Fruit fly (Drosophila melanogaster) whole organism, embryonic: ENCODE results near the gene CAH7.

Experiments used
- Ada2b ChIP-seq: fragments of 200-800 bp; sonication (Bioruptor generic); IDR thresholded peaks from 2 replicates; pipeline ENCODE4 v1.3.6; 2022; ENCODE audit warnings: missing biosample characterization, missing genetic modification characterization
- Atf3 ChIP-seq: fragments of 200-800 bp; sonication (Bioruptor generic); optimal IDR thresholded peaks from 3 replicates; lab custom pipeline; 2016; ENCODE audit warnings: missing biosample characterization, missing genetic modification characterization
- Bdp1 ChIP-seq: fragments of 200-800 bp; sonication (Bioruptor generic); optimal IDR thresholded peaks from 3 replicates; lab custom pipeline; 2016; ENCODE audit warnings: missing biosample characterization, missing genetic modification characterization
- CG10147 ChIP-seq: fragments of 200-800 bp; sonication (Bioruptor generic); optimal IDR thresholded peaks from 2 replicates; lab custom pipeline; 2019; ENCODE audit warnings: missing biosample characterization, mild to moderate bottlenecking, missing genetic modification characterization, moderate library complexity
- CG12391 ChIP-seq: fragments of 200-800 bp; sonication (Bioruptor generic); optimal IDR thresholded peaks from 3 replicates; lab custom pipeline; 2018; ENCODE audit warnings: missing biosample characterization, mild to moderate bottlenecking, missing genetic modification characterization, moderate library complexity
- CG13424 ChIP-seq: fragments of 200-800 bp; sonication (Bioruptor generic); optimal IDR thresholded peaks from 2 replicates; lab custom pipeline; 2019; ENCODE audit warnings: missing biosample characterization, mild to moderate bottlenecking, missing genetic modification characterization, moderate library complexity
- CG14710 ChIP-seq: fragments of 200-800 bp; sonication (Bioruptor generic); optimal IDR thresholded peaks from 3 replicates; lab custom pipeline; 2019; ENCODE audit warnings: missing biosample characterization, mild to moderate bottlenecking, missing genetic modification characterization, moderate library complexity
- CG14965 ChIP-seq: fragments of 200-800 bp; sonication (Bioruptor generic); optimal IDR thresholded peaks from 2 replicates; lab custom pipeline; 2016; ENCODE audit warnings: missing biosample characterization, missing genetic modification characterization, borderline replicate concordance
- CG15269 ChIP-seq: fragments of 200-800 bp; sonication (Bioruptor generic); optimal IDR thresholded peaks from 2 replicates; lab custom pipeline; 2018; ENCODE audit warnings: missing biosample characterization, mild to moderate bottlenecking, missing genetic modification characterization, moderate library complexity
- CG15696 ChIP-seq: fragments of 200-800 bp; sonication (Bioruptor generic); optimal IDR thresholded peaks from 2 replicates; lab custom pipeline; 2019; ENCODE audit warnings: missing biosample characterization, mild to moderate bottlenecking, missing genetic modification characterization, moderate library complexity
- CG1603 ChIP-seq: fragments of 200-800 bp; sonication (Bioruptor generic); optimal IDR thresholded peaks from 2 replicates; lab custom pipeline; 2019; ENCODE audit warnings: missing biosample characterization, mild to moderate bottlenecking, missing genetic modification characterization, moderate library complexity
- CG16863 ChIP-seq: fragments of 200-800 bp; sonication (Bioruptor generic); optimal IDR thresholded peaks from 3 replicates; lab custom pipeline; 2016; ENCODE audit warnings: missing biosample characterization, missing genetic modification characterization
- CG1832 ChIP-seq: fragments of 200-800 bp; sonication (Bioruptor generic); optimal IDR thresholded peaks from 2 replicates; lab custom pipeline; 2017; ENCODE audit warnings: missing biosample characterization, mild to moderate bottlenecking, missing genetic modification characterization, inconsistent platforms
- CG34422 ChIP-seq: fragments of 200-800 bp; sonication (Bioruptor generic); IDR thresholded peaks from 3 replicates; pipeline ENCODE4 v1.3.6; 2022; ENCODE audit warnings: missing biosample characterization, missing genetic modification characterization
- CG4424 ChIP-seq: fragments of 200-800 bp; sonication (Bioruptor generic); optimal IDR thresholded peaks from 3 replicates; lab custom pipeline; 2016; ENCODE audit warnings: missing biosample characterization, missing genetic modification characterization
- CG6654 ChIP-seq: fragments of 200-800 bp; sonication (Bioruptor generic); optimal IDR thresholded peaks from 2 replicates; lab custom pipeline; 2017; ENCODE audit warnings: missing biosample characterization, mild to moderate bottlenecking, missing genetic modification characterization
- CrebB ChIP-seq: fragments of 200-800 bp; sonication (Bioruptor generic); optimal IDR thresholded peaks from 3 replicates; lab custom pipeline; 2018; ENCODE audit warnings: missing biosample characterization, mild to moderate bottlenecking, missing genetic modification characterization
- Dp ChIP-seq: fragments of 200-800 bp; sonication (Bioruptor generic); optimal IDR thresholded peaks from 2 replicates; lab custom pipeline; 2018; ENCODE audit warnings: missing biosample characterization, mild to moderate bottlenecking, missing genetic modification characterization, moderate library complexity
- E2f1 ChIP-seq: fragments of 200-800 bp; sonication (Bioruptor generic); IDR thresholded peaks from 2 replicates; pipeline ENCODE4 v1.3.6; 2022; ENCODE audit warnings: missing biosample characterization, missing genetic modification characterization
- H15 ChIP-seq: fragments of 200-800 bp; sonication (Bioruptor generic); IDR thresholded peaks from 3 replicates; pipeline ENCODE4 v1.3.6; 2022; ENCODE audit warnings: missing biosample characterization, missing genetic modification characterization
- HmgD ChIP-seq: fragments of 200-800 bp; sonication (Bioruptor generic); optimal IDR thresholded peaks from 3 replicates; lab custom pipeline; 2016; ENCODE audit warnings: missing biosample characterization, missing genetic modification characterization
- MBD-R2 ChIP-seq: fragments of 200-800 bp; sonication (Bioruptor generic); IDR thresholded peaks from 2 replicates; pipeline ENCODE4 v1.3.6; 2022; ENCODE audit warnings: missing biosample characterization, missing genetic modification characterization
- Rfx ChIP-seq: fragments of 200-800 bp; sonication (Bioruptor generic); IDR thresholded peaks from 2 replicates; pipeline ENCODE4 v1.3.6; 2022; ENCODE audit warnings: missing biosample characterization, missing genetic modification characterization
- Rx ChIP-seq: fragments of 200-800 bp; sonication (Bioruptor generic); IDR thresholded peaks from 2 replicates; pipeline ENCODE4 v1.3.6; 2022; ENCODE audit warnings: missing biosample characterization, missing genetic modification characterization
- Sox100B ChIP-seq: fragments of 200-800 bp; sonication (Bioruptor generic); optimal IDR thresholded peaks from 3 replicates; lab custom pipeline; 2018; ENCODE audit warnings: missing biosample characterization, mild to moderate bottlenecking, missing genetic modification characterization
- Tbp ChIP-seq: fragments of >200 bp; optimal IDR thresholded peaks from 2 replicates; lab custom pipeline; 2018; ENCODE audit warnings: missing biosample characterization, missing genetic modification characterization
- bab2 ChIP-seq: fragments of 200-800 bp; sonication (Bioruptor generic); optimal IDR thresholded peaks from 2 replicates; lab custom pipeline; 2016; ENCODE audit warnings: missing biosample characterization, missing genetic modification characterization
- bcd ChIP-seq: fragments of 200-800 bp; sonication (Bioruptor generic); optimal IDR thresholded peaks from 2 replicates; lab custom pipeline; 2017; ENCODE audit warnings: missing biosample characterization, mild to moderate bottlenecking, missing genetic modification characterization
- bowl ChIP-seq: fragments of 200-800 bp; sonication (Bioruptor generic); IDR thresholded peaks from 2 replicates; pipeline ENCODE4 v1.3.6; 2022; ENCODE audit warnings: missing biosample characterization, missing genetic modification characterization
- chif ChIP-seq, 2 experiments: fragments of 200-800 bp; sonication (Bioruptor generic); optimal IDR thresholded peaks; 3 replicates each; lab custom pipeline; 2016; ENCODE audit warnings: missing biosample characterization in 2 of 2, missing genetic modification characterization in 2 of 2
- cwo ChIP-seq: fragments of 200-800 bp; sonication (Bioruptor generic); optimal IDR thresholded peaks from 3 replicates; lab custom pipeline; 2017; ENCODE audit warnings: missing biosample characterization, missing genetic modification characterization, mild to moderate bottlenecking, moderate library complexity, missing genetic modification reagents
- dmrt11E ChIP-seq: fragments of 200-800 bp; sonication (Bioruptor generic); optimal IDR thresholded peaks from 3 replicates; lab custom pipeline; 2018; ENCODE audit warnings: missing biosample characterization, mild to moderate bottlenecking, missing genetic modification characterization, moderate library complexity
- eyg ChIP-seq: fragments of 200-800 bp; sonication (Bioruptor generic); optimal IDR thresholded peaks from 3 replicates; lab custom pipeline; 2016; ENCODE audit warnings: missing biosample characterization, missing genetic modification characterization
- fd3F ChIP-seq: fragments of 200-800 bp; sonication (Bioruptor generic); optimal IDR thresholded peaks from 2 replicates; lab custom pipeline; 2018; ENCODE audit warnings: missing biosample characterization, mild to moderate bottlenecking, missing genetic modification characterization, moderate library complexity
- gsb-n ChIP-seq: fragments of 200-800 bp; sonication (Bioruptor generic); optimal IDR thresholded peaks from 3 replicates; lab custom pipeline; 2018; ENCODE audit warnings: missing biosample characterization, mild to moderate bottlenecking, missing genetic modification characterization
- klu ChIP-seq: fragments of 200-800 bp; sonication (Bioruptor generic); IDR thresholded peaks from 2 replicates; pipeline ENCODE4 v1.3.6; 2022; ENCODE audit warnings: missing biosample characterization, missing genetic modification characterization
- lbe ChIP-seq: fragments of 200-800 bp; sonication (Bioruptor generic); optimal IDR thresholded peaks from 2 replicates; lab custom pipeline; 2016; ENCODE audit warnings: missing biosample characterization, mild to moderate bottlenecking, missing genetic modification characterization
- nerfin-1 ChIP-seq: fragments of 200-800 bp; sonication (Bioruptor generic); optimal IDR thresholded peaks from 3 replicates; lab custom pipeline; 2019; ENCODE audit warnings: missing biosample characterization, mild to moderate bottlenecking, missing genetic modification characterization, moderate library complexity
- org-1 ChIP-seq: fragments of 200-800 bp; sonication (Bioruptor generic); optimal IDR thresholded peaks from 2 replicates; lab custom pipeline; 2017; ENCODE audit warnings: missing biosample characterization, missing genetic modification characterization
- pita ChIP-seq: fragments of 200-800 bp; sonication (Bioruptor generic); optimal IDR thresholded peaks from 2 replicates; lab custom pipeline; 2017; ENCODE audit warnings: missing biosample characterization, mild to moderate bottlenecking, missing genetic modification characterization
- rib ChIP-seq: fragments of 200-800 bp; sonication (Bioruptor generic); IDR thresholded peaks from 2 replicates; pipeline ENCODE4 v1.3.6; 2022; ENCODE audit warnings: missing biosample characterization, missing genetic modification characterization
- salm ChIP-seq: fragments of 200-800 bp; sonication (Bioruptor generic); optimal IDR thresholded peaks from 2 replicates; lab custom pipeline; 2018; ENCODE audit warnings: missing biosample characterization, mild to moderate bottlenecking, missing genetic modification characterization
- sc ChIP-seq, 3 experiments: fragments of >200 bp in 2 of 3; fragments of 200-800 bp in 1 of 3; sonication (Bioruptor generic) in 1 of 3; optimal IDR thresholded peaks; 2 replicates in 2 of 3; 3 replicates in 1 of 3; lab custom pipeline; 2017; ENCODE audit warnings: mild to moderate bottlenecking in 1 of 3, missing biosample characterization in 1 of 3, missing genetic modification characterization in 1 of 3, missing genetic modification reagents in 1 of 3
- scrt ChIP-seq: fragments of 200-800 bp; sonication (Bioruptor generic); optimal IDR thresholded peaks from 2 replicates; lab custom pipeline; 2018; ENCODE audit warnings: missing biosample characterization, mild to moderate bottlenecking, missing genetic modification characterization, moderate library complexity
- seq ChIP-seq: fragments of 200-800 bp; sonication (Bioruptor generic); IDR thresholded peaks from 2 replicates; pipeline ENCODE4 v1.3.6; 2022; ENCODE audit warnings: missing biosample characterization, missing genetic modification characterization
- stc ChIP-seq: fragments of 200-800 bp; sonication (Bioruptor generic); IDR thresholded peaks from 2 replicates; pipeline ENCODE4 v1.3.6; 2022; ENCODE audit warnings: missing biosample characterization, missing genetic modification characterization
- tin ChIP-seq: fragments of 200-800 bp; sonication (Bioruptor generic); optimal IDR thresholded peaks from 3 replicates; lab custom pipeline; 2016; ENCODE audit warnings: missing biosample characterization, missing genetic modification characterization
- tio ChIP-seq: fragments of 200-800 bp; sonication (Bioruptor generic); optimal IDR thresholded peaks from 2 replicates; lab custom pipeline; 2017; ENCODE audit warnings: missing biosample characterization, missing genetic modification characterization, inconsistent platforms

The CAH7 gene

dm6 chr3R:10139649-10140598 lies 27.9 kb downstream of the CAH7 start, which contains the start of gene tws (continued):
- no peak for TF ChIP-seq salm (tag; lab: Kevin White, UChicago)
- TF ChIP-seq sc (optimal IDR thresholded peaks at IDR 0.05; lab: Kevin White, UChicago), result no peak
- TF ChIP-seq sc (GFP tag; optimal IDR thresholded peaks at IDR 0.05; lab: Kevin White, UChicago), result no peak
- TF ChIP-seq eyg (GFP tag; lab: Kevin White, UChicago), result peak; percentile 48
- peak; percentile 77 for TF ChIP-seq CrebB (tag; lab: Kevin White, UChicago)
- no peak for TF ChIP-seq Atf3 (GFP tag; lab: Kevin White, UChicago)
- no peak for TF ChIP-seq klu (GFP tag; lab: Robert Waterston, UW)
- TF ChIP-seq chif (GFP tag; optimal IDR thresholded peaks at IDR 0.05; lab: Kevin White, UChicago), result peak; percentile 15 to 41
- TF ChIP-seq MBD-R2 (GFP tag; lab: Robert Waterston, UW), result peak; percentile 22; the same call in 1 of the 2 replicates
- TF ChIP-seq CG1603 (tag; lab: Kevin White, UChicago), result peak; percentile 72
- peak; percentile 0 for TF ChIP-seq CG15696 (tag; lab: Kevin White, UChicago)
- peak; percentile 49 for TF ChIP-seq CG13424 (tag; lab: Kevin White, UChicago)
- TF ChIP-seq E2f1 (GFP tag; lab: Robert Waterston, UW), result 0 out of 2 replicates have a peak, but pooled peaks have one; percentile 26
- TF ChIP-seq CG1832, result no peak
- no peak for TF ChIP-seq pita (GFP tag; lab: Kevin White, UChicago)
- peak; percentile 61 for TF ChIP-seq CG10147
- TF ChIP-seq CG4424 (GFP tag; lab: Kevin White, UChicago), result peak; percentile 43
- no peak for TF ChIP-seq Rx
- no peak for TF ChIP-seq Dp
- TF ChIP-seq HmgD, result no peak
- no peak for TF ChIP-seq gsb-n (tag; lab: Kevin White, UChicago)
- peak; percentile 30 for TF ChIP-seq scrt (GFP tag; lab: Kevin White, UChicago)
- TF ChIP-seq Tbp (GFP tag; lab: Kevin White, UChicago), result no peak
- peak; percentile 44 for TF ChIP-seq cwo (GFP tag; lab: Kevin White, UChicago)
- peak; percentile 23; the same call in 1 of the 3 replicates for TF ChIP-seq H15 (GFP tag; lab: Robert Waterston, UW)
- no peak for TF ChIP-seq lbe (GFP tag; lab: Kevin White, UChicago)
- no peak for TF ChIP-seq bowl (GFP tag; lab: Robert Waterston, UW)
- TF ChIP-seq org-1, result peak; percentile 51
- peak; percentile 57 for TF ChIP-seq bab2
- TF ChIP-seq Bdp1 (GFP tag; lab: Kevin White, UChicago), result no peak
- TF ChIP-seq CG15269 (tag; lab: Kevin White, UChicago), result peak; percentile 65
- TF ChIP-seq CG12391 (tag; lab: Kevin White, UChicago), result peak; percentile 29
- TF ChIP-seq seq (GFP tag; lab: Robert Waterston, UW), result peak; percentile 66
- TF ChIP-seq fd3F (GFP tag; lab: Kevin White, UChicago), result peak; percentile 55
- TF ChIP-seq CG14965 (GFP tag; lab: Kevin White, UChicago), result no peak
- TF ChIP-seq Ada2b, result peak; percentile 58
- TF ChIP-seq dmrt11E (tag; lab: Kevin White, UChicago), result no peak
- peak; percentile 78 for TF ChIP-seq Rfx
- TF ChIP-seq tin (GFP tag; lab: Kevin White, UChicago), result no peak
- no peak for TF ChIP-seq nerfin-1 (tag; lab: Kevin White, UChicago)
- peak; percentile 35; the same call in 1 of the 3 replicates for TF ChIP-seq CG34422 (GFP tag; lab: Robert Waterston, UW)
- peak; percentile 12 for TF ChIP-seq CG16863
- peak; percentile 40 for TF ChIP-seq bcd
- TF ChIP-seq CG6654 (GFP tag; lab: Kevin White, UChicago), result no peak
- TF ChIP-seq Sox100B (GFP tag; lab: Kevin White, UChicago), result peak; percentile 55
- TF ChIP-seq CG14710 (tag; lab: Kevin White, UChicago), result peak; percentile 0
- peak; percentile 57 for TF ChIP-seq rib (GFP tag; lab: Robert Waterston, UW)
- peak; percentile 63; the same call in 1 of the 2 replicates for TF ChIP-seq stc (GFP tag; lab: Robert Waterston, UW)
- peak; percentile 35 for TF ChIP-seq tio
